Worm (Caenorhabditis elegans): ENCODE data around the gene spc-1.

The spc-1 gene

DNA sequence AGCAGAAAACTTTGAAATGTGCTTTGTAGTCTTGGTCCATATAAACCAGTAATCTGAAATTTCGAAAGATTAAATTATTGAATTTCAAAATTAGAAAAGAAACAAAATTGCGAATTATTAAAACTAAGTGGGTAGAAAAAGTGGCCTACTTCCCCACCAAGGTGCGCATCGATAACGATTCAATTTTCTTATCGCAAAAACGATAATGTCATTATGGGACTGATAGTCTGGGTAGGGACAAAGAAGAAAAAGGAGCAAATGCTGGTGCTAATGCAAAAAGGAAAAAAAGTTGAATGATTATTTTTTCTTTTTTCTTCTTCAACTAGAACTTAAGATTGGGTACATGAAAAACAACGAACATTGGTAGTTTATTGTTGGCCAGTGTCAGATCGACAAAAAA lies 16.3 kb downstream of the spc-1 start, which contains the start of gene gpcp-1:
Gene gpcp-1 (minus strand): TSS at position 53 of the 400 bp plus-strand sequence.
- no peak for TF ChIP-seq W03F9.2 (tag; optimal IDR thresholded peaks at IDR 0.05)
- TF ChIP-seq dao-5 (tag; optimal IDR thresholded peaks at IDR 0.05): no peak
- TF ChIP-seq him-1 (tag; optimal IDR thresholded peaks at IDR 0.05): no peak

DNA sequence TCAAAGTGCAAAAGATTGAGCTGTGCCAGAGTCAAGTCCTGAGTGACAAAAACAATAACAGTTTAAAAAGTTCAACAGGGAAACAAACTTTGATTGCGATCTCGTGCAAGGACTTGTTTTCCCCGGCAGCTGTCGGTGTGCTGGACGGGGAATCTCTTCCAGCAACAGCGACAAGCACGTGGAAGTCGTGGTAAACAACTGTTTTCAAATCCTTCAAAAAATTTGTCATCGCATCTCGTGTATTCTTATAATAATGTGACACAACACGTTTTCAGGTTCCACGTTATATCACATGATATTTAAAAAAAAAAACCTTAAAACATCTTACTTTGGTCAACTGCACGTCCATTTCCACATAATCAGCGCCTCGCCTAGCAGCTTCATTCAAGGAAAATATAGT lies 18.3 kb downstream of the spc-1 start:
- no peak for TF ChIP-seq him-1 (tag; optimal IDR thresholded peaks at IDR 0.05)
- no peak for TF ChIP-seq W03F9.2 (tag; optimal IDR thresholded peaks at IDR 0.05)
- no peak for TF ChIP-seq dao-5 (tag; optimal IDR thresholded peaks at IDR 0.05)

DNA sequence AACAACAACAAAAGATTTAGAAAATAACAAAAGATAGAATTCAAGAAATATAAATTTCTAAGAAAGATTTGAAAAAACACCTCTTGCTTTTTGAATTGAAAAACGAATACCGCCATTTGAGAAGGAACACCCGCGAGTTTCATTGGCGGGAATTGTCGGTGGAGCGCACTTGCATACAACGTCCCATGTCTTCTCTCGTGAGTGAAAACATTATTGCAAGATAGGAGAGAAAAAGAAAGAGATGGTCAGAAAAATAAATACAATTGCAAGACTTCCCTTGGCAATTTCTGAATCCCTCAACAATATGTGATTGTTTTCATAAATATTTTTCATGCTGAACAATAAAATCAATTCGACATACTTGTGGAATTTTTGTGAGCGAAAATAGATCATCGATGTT lies 20.7 kb downstream of the spc-1 start, which contains the start of gene K10B3.5:
Gene K10B3.5 (minus strand): TSS at position 343 of the 400 bp plus-strand sequence.
- TF ChIP-seq him-1 (tag; optimal IDR thresholded peaks at IDR 0.05) (peak; percentile 41), dao-5 (tag; optimal IDR thresholded peaks at IDR 0.05) (no peak), W03F9.2 (tag; optimal IDR thresholded peaks at IDR 0.05) (peak; percentile 56)

DNA sequence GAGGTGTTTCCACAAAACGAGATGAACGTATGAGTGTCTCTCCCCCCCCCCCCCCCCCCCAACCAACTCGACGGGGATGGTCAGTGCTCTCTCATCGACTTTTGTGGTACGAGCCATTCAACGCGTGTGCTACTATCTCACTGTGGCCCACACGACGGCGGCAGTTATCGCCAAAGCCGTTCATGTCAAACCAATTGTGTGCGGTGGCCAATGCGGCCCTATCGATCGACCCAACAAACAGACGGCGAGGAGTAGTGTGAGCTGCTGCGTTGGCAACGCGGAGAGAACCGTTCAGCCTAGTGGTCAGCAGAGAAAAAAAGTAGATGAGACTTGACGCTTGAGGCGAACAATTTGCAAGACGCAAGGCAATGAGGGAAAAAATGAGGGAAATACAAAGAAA lies 24.1 kb downstream of the spc-1 start:
- no peak for TF ChIP-seq W03F9.2 (tag; optimal IDR thresholded peaks at IDR 0.05)
- TF ChIP-seq dao-5 (tag; optimal IDR thresholded peaks at IDR 0.05): no peak
- TF ChIP-seq him-1 (tag; optimal IDR thresholded peaks at IDR 0.05): no peak

DNA sequence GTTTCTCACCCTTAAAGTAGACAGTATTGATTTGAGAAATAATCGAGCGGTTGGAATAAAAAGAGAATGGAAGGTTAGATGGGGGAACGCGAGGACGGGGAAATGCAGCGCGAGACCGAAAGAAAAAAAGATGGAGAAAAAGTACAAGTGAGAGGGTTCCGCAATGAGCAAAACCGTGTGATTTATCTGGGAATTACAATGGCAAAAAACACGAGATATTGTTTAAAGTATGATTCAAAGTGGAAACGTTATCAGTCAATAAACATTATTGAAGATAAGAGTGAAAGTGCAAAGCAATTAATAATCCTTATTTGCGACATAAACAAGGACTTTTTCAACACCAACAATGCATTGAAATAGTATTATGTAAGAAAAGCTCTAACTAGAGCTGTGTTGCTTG lies 24.7 kb downstream of the spc-1 start, which contains the start of gene ztf-13:
Gene ztf-13 (minus strand): TSS at position 11 of the 400 bp plus-strand sequence.
- TF ChIP-seq W03F9.2 (tag; optimal IDR thresholded peaks at IDR 0.05) (no peak), him-1 (tag; optimal IDR thresholded peaks at IDR 0.05) (no peak), dao-5 (tag; optimal IDR thresholded peaks at IDR 0.05) (no peak)

DNA sequence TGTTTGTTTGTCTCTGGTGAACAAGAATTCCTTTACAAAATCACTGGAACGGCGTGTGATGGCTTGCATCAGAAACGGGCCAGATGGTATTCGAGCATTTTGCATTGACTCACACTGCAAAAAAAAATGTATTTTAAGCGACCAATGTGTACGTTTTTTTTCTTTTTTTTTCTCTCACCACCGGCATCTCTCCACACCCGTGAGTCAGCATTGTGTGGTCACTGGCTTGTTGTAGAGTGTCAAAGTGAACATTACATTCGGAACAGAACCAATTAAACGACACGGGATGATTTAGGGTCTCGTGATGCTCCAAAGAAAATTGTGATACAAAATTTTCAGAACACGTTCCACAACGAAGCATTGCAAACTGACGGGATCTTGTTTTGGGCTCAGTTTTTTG lies 25.3 kb downstream of the spc-1 start:
- no peak for TF ChIP-seq dao-5 (tag; optimal IDR thresholded peaks at IDR 0.05)

DNA sequence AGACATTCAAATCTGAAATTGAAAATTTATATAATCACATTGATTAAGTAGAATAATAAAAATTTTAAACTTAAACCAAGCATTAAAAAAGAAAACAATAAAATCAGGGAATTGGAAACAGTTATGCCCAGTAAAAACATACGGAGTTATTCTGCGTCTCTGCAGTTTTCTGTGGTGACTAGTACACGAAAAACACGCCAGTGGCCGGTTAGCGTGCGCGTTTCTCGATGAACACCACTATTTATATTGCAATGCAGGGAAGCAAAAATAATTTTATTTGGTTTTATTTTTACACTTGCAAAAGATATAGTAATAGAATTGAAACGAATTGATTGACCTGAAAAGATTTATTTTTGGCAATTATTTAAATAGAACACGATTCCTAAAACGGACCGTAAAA lies 27.0 kb downstream of the spc-1 start, which contains the start of gene sec-3:
Gene sec-3 (minus strand): TSS at position 21 of the 400 bp plus-strand sequence.
- TF ChIP-seq him-1 (tag; optimal IDR thresholded peaks at IDR 0.05): peak; percentile 80
- TF ChIP-seq W03F9.2 (tag; optimal IDR thresholded peaks at IDR 0.05): peak; percentile 93
- no peak for TF ChIP-seq dao-5 (tag; optimal IDR thresholded peaks at IDR 0.05)

DNA sequence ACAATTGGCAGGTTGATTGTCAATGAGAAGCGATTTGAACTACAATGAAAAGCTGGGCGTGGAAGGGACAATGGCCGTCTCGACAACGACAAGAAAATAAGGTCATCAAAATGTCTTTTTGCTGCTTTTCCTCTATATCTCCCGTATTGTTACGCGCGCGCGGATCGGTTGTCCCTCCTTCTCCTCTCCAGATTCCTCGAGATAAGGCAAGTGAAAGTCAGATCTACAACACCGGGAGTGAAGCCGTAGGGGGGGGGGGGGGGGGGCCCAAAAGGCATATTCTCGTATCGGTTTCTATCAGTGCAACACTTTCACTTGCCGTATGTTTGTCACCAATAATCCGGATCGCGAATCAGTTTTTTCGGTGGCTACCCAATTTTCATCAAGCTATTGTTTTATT lies 32.6 kb downstream of the spc-1 start, which contains the start of gene wrt-2:
Gene wrt-2 (minus strand): TSS at position 46 of the 400 bp plus-strand sequence.
- TF ChIP-seq W03F9.2 (tag; optimal IDR thresholded peaks at IDR 0.05) (no peak), him-1 (tag; optimal IDR thresholded peaks at IDR 0.05) (no peak), dao-5 (tag; optimal IDR thresholded peaks at IDR 0.05) (no peak)

DNA sequence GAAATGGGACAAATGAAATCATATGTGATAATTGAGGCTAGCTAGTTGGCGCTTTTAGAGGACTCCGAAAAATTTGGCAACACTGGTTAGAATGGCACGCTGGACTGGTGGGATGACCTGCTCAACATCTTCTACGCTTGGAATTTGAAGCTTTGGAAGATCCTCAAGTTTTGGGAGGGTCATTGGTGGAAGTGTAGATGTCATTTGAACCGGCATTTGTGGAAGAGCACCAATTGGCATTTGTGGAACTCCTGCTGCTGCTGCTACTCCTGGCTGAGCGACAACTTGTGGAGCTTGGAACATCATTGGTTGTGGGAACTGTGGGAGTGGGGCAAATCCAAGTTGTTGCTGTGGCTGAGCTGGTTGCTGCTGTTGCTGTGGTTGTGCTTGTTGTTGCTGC lies 34.4 kb downstream of the spc-1 start:
- TF ChIP-seq dao-5 (tag; optimal IDR thresholded peaks at IDR 0.05) (no peak), him-1 (tag; optimal IDR thresholded peaks at IDR 0.05) (no peak), W03F9.2 (tag; optimal IDR thresholded peaks at IDR 0.05) (no peak)

DNA sequence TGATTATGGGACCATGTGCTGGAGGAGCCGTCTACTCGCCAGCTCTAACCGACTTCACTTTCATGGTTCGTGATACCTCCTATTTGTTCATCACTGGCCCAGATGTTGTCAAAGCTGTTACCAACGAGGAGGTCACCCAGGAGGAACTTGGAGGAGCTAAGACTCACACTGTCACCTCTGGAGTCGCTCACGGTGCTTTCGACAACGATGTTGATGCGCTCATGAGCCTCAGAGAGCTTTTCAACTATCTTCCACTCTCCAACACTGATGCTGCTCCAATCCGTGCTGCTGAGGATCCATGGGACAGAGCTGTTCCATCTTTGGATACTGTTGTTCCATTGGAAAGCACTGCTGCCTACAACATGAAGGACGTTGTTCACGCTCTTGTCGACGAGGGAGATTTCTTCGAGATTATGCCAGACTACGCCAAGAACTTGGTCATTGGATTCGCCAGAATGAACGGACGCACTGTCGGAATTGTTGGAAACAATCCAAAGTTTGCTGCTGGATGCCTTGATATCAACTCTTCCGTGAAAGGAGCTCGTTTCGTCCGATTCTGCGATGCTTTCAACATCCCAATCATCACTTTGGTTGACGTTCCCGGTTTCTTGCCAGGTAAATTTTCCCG lies 35.6 kb downstream of the spc-1 start:
- TF ChIP-seq dao-5 (tag; optimal IDR thresholded peaks at IDR 0.05) (no peak), W03F9.2 (tag; optimal IDR thresholded peaks at IDR 0.05) (no peak), him-1 (tag; optimal IDR thresholded peaks at IDR 0.05) (no peak)

DNA sequence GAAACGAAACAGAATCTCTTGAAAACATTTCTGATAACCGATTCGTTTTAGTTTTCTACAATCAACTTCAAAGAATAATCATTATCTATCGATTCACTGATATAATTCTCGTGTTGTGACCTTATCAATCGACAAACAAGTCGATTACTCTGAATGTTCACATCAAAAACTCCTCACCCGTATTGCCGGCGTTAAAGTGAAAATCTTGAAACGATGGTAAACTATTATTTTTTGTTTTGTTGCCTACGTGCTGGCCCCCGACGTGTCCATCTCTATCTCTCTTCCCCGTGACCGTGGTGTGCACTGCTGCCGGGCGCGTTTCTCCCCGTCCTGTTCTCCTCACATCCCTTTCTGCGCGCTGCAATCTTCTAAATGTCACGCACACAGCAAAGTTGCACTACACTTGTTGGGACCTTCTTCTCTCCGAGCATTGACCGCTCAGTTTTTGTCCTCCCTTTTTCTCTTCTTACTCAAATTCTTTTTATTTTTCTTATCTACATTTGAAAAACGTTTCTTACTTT lies 36.9 kb downstream of the spc-1 start:
- TF ChIP-seq dao-5 (tag; optimal IDR thresholded peaks at IDR 0.05) (no peak), W03F9.2 (tag; optimal IDR thresholded peaks at IDR 0.05) (peak; percentile 26), him-1 (tag; optimal IDR thresholded peaks at IDR 0.05) (no peak)

DNA sequence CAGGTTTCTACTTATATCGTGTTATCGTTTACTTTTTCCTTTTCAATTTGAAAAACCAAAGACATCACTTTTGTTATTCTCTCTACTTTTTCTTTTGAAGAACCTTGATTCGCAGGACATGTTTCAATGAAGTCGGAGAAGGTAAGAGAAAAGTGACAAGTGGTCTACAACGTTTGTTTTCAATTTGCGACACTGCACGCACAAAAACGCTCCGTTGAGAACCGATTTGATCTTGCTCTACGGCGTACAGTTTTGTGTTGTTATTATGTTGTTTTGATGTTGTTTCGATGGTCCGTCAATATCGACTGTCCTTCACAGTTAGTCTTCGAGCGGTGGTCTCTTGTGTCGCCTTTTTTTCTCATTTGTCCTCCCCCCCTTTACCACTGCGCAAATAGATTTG lies 37.5 kb downstream of the spc-1 start, which contains the start of gene pccb-1:
Gene pccb-1 (plus strand): TSS at position 127 of the 400 bp plus-strand sequence.
- TF ChIP-seq W03F9.2 (tag; optimal IDR thresholded peaks at IDR 0.05) (no peak), him-1 (tag; optimal IDR thresholded peaks at IDR 0.05) (no peak), dao-5 (tag; optimal IDR thresholded peaks at IDR 0.05) (no peak)

DNA sequence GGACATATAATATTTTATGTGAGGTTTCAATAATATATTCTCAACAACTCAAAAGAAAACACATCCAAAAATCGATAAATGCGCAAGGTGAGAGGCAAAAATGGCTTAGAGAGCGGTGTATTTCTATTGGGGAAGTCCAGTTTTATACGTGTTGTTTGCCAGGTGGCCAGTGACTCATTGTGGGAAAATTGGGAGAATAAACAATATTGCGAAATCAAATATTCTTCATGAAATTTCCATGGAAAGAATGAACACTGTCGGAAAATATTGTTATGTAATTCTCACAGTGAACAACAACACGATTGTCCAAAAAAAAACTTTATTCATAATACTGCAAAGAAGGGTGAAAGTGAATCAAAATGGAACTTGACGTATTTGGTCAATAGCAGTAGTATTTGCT lies 39.2 kb downstream of the spc-1 start:
- TF ChIP-seq him-1 (tag; optimal IDR thresholded peaks at IDR 0.05) (no peak), W03F9.2 (tag; optimal IDR thresholded peaks at IDR 0.05) (no peak), dao-5 (tag; optimal IDR thresholded peaks at IDR 0.05) (no peak)

DNA sequence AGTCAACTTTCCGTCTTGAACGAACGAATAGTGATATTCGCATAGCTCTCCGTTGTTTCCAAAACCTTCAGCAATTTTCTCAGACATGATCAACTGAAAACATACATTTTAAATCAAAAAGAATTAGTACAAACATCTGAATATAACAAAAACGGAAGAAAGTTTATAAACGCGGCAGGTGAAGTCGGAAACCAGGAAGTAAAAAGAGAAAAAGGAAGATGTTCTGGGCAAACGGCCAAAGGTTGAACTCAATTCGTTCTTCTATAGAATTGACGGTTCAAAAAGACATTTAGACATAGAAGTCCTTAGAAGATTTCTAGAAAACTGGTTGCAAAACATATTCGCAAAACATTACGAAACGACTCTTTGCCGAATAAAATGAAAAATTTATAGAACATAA lies 39.6 kb downstream of the spc-1 start, which contains the start of gene F52E4.5:
Gene F52E4.5 (minus strand): TSS at position 101 of the 400 bp plus-strand sequence.
- TF ChIP-seq W03F9.2 (tag; optimal IDR thresholded peaks at IDR 0.05) (no peak), dao-5 (tag; optimal IDR thresholded peaks at IDR 0.05) (no peak), him-1 (tag; optimal IDR thresholded peaks at IDR 0.05) (no peak)

All from whole organism, L4/young adult.